Worm (Caenorhabditis elegans) whole organism, young adult: ENCODE data around the gene nhr-7.

Experiments
- B0019.2 ChIP-seq: fragments of 200-800 bp; sonication (Bioruptor generic); conservative IDR thresholded peaks from 2 replicates; pipeline ENCODE4 v1.3.6; 2022; ENCODE audit warnings: missing genetic modification reagents, missing genetic modification characterization, missing compliant biosample characterization
- B0035.1 ChIP-seq: sonication (generic microtip); optimal IDR thresholded peaks from 2 replicates; lab custom pipeline; 2016; ENCODE audit warnings: missing genetic modification characterization, mild to moderate bottlenecking, missing compliant biosample characterization, missing genotype, missing genetic modification reagents
- D2030.7 ChIP-seq: fragments of 200-800 bp; sonication (Bioruptor generic); IDR thresholded peaks from 2 replicates; pipeline ENCODE4 v1.3.6; 2022; ENCODE audit warnings: missing genetic modification reagents, missing genetic modification characterization, missing compliant biosample characterization
- F10E7.11 ChIP-seq: sonication (generic microtip); optimal IDR thresholded peaks from 2 replicates; lab custom pipeline; 2017; ENCODE audit warnings: mild to moderate bottlenecking, missing genetic modification characterization, moderate library complexity, missing compliant biosample characterization
- F23B12.7 ChIP-seq: sonication (generic microtip); optimal IDR thresholded peaks from 2 replicates; lab custom pipeline; 2017; ENCODE audit warnings: missing genetic modification characterization, mild to moderate bottlenecking, missing compliant biosample characterization, antibody characterized with exemption, moderate library complexity; ENCODE audit not compliant: insufficient read depth
- F33H1.4 ChIP-seq: fragments of 200-800 bp; sonication (Bioruptor generic); IDR thresholded peaks from 2 replicates; pipeline ENCODE4 v1.3.6; 2022; ENCODE audit warnings: missing genetic modification reagents, missing genetic modification characterization, missing compliant biosample characterization
- T07F8.4 ChIP-seq: sonication (generic microtip); optimal IDR thresholded peaks from 2 replicates; lab custom pipeline; 2016; ENCODE audit warnings: mild to moderate bottlenecking, missing genetic modification characterization, moderate library complexity, missing compliant biosample characterization
- Y95B8A.8 ChIP-seq: fragments of 200-800 bp; sonication (Bioruptor generic); IDR thresholded peaks from 2 replicates; pipeline ENCODE4 v1.3.6; 2022; ENCODE audit warnings: missing genetic modification reagents, missing genetic modification characterization, missing compliant biosample characterization
- ama-1 ChIP-seq, 3 experiments: fragments of 150-350 bp in 1 of 3; sonication (generic microtip) in 2 of 3; optimal IDR thresholded peaks; 2 replicates each; lab custom pipeline; 2014 to 2018; ENCODE audit warnings: missing biosample characterization in 2 of 3, missing genetic modification characterization in 2 of 3, missing genetic modification reagents in 2 of 3
- attf-3 ChIP-seq: fragments of 200-800 bp; sonication (Bioruptor generic); conservative IDR thresholded peaks from 2 replicates; pipeline ENCODE4 v1.3.6; 2022; ENCODE audit warnings: missing genetic modification reagents, missing genetic modification characterization, missing compliant biosample characterization
- ceh-100 ChIP-seq: fragments of 200-800 bp; sonication (Bioruptor generic); IDR thresholded peaks from 2 replicates; pipeline ENCODE4 v1.3.6; 2022; ENCODE audit warnings: missing genetic modification reagents, missing genetic modification characterization, missing compliant biosample characterization
- ceh-79 ChIP-seq: sonication (generic microtip); optimal IDR thresholded peaks from 2 replicates; lab custom pipeline; 2017; ENCODE audit warnings: mild to moderate bottlenecking, missing genetic modification characterization, missing compliant biosample characterization
- die-1 ChIP-seq: sonication (generic microtip); optimal IDR thresholded peaks from 2 replicates; lab custom pipeline; 2016; ENCODE audit warnings: missing genotype, mild to moderate bottlenecking, missing genetic modification characterization, missing compliant biosample characterization
- dpl-1 ChIP-seq: fragments of 150-350 bp; optimal IDR thresholded peaks from 2 replicates; lab custom pipeline; 2014; ENCODE audit warnings: missing biosample characterization, missing genetic modification reagents, missing genetic modification characterization
- efl-1 ChIP-seq: fragments of 150-350 bp; optimal IDR thresholded peaks from 2 replicates; lab custom pipeline; 2014; ENCODE audit warnings: missing biosample characterization, missing genetic modification reagents, missing genetic modification characterization
- hsf-1 ChIP-seq: fragments of 200-800 bp; sonication (Bioruptor generic); IDR thresholded peaks from 2 replicates; pipeline ENCODE4 v1.3.6; 2022; ENCODE audit warnings: missing genetic modification reagents, missing genetic modification characterization, missing compliant biosample characterization
- let-526 ChIP-seq: fragments of 200-800 bp; sonication (Bioruptor generic); IDR thresholded peaks from 2 replicates; pipeline ENCODE4 v1.3.6; 2022; ENCODE audit warnings: missing genetic modification reagents, missing genetic modification characterization, missing compliant biosample characterization
- mcd-1 ChIP-seq: fragments of 200-800 bp; sonication (Bioruptor generic); IDR thresholded peaks from 2 replicates; pipeline ENCODE4 v1.3.6; 2022; ENCODE audit warnings: missing genetic modification reagents, missing genetic modification characterization, missing compliant biosample characterization
- nfyb-1 ChIP-seq: fragments of 200-800 bp; sonication (Bioruptor generic); IDR thresholded peaks from 2 replicates; pipeline ENCODE4 v1.3.6; 2022; ENCODE audit warnings: missing genetic modification reagents, missing genetic modification characterization, missing compliant biosample characterization
- nhr-179 ChIP-seq: sonication (generic microtip); optimal IDR thresholded peaks from 2 replicates; lab custom pipeline; 2016; ENCODE audit warnings: mild to moderate bottlenecking, missing genetic modification characterization, missing compliant biosample characterization
- nhr-27 ChIP-seq: fragments of 200-800 bp; sonication (Bioruptor generic); optimal IDR thresholded peaks from 2 replicates; lab custom pipeline; 2018; ENCODE audit warnings: mild to moderate bottlenecking, missing genetic modification characterization, moderate library complexity, missing compliant biosample characterization
- pha-4 ChIP-seq: fragments of 150-350 bp; sonication (generic microtip); optimal IDR thresholded peaks from 2 replicates; lab custom pipeline; 2014; ENCODE audit warnings: missing biosample characterization, missing genetic modification reagents, missing genetic modification characterization
- rcor-1 ChIP-seq: fragments of 200-800 bp; sonication (Bioruptor generic); IDR thresholded peaks from 2 replicates; pipeline ENCODE4 v1.3.6; 2022; ENCODE audit warnings: missing genetic modification reagents, missing genetic modification characterization, missing compliant biosample characterization
- repo-1 ChIP-seq: sonication (generic microtip); optimal IDR thresholded peaks from 2 replicates; lab custom pipeline; 2017; ENCODE audit warnings: mild to moderate bottlenecking, missing genetic modification characterization, missing compliant biosample characterization
- unc-130 ChIP-seq: sonication (generic microtip); optimal IDR thresholded peaks from 2 replicates; lab custom pipeline; 2016; ENCODE audit warnings: missing genetic modification reagents, missing genetic modification characterization, missing compliant biosample characterization
- unc-62 ChIP-seq: fragments of 150-350 bp; optimal IDR thresholded peaks from 2 replicates; lab custom pipeline; 2014; ENCODE audit warnings: missing biosample characterization, missing genetic modification reagents, missing genetic modification characterization
- ztf-26 ChIP-seq: sonication (generic microtip); optimal IDR thresholded peaks from 2 replicates; lab custom pipeline; 2017; ENCODE audit warnings: missing genetic modification characterization, missing compliant biosample characterization
- ztf-28 ChIP-seq: fragments of 200-800 bp; sonication (Bioruptor generic); IDR thresholded peaks from 2 replicates; pipeline ENCODE4 v1.3.6; 2022; ENCODE audit warnings: missing genetic modification reagents, missing genetic modification characterization, missing compliant biosample characterization
- ztf-3 ChIP-seq: fragments of 200-800 bp; sonication (Bioruptor generic); optimal IDR thresholded peaks from 2 replicates; lab custom pipeline; 2018; ENCODE audit warnings: mild to moderate bottlenecking, missing genetic modification characterization, missing compliant biosample characterization

The nhr-7 gene

ce11 chrIV:11223878-11224277 is 47.3 kb downstream of the nhr-7 start, which contains the start of gene C29F4.3:
Gene C29F4.3, minus strand, starts transcription at chrIV:11223978.
- TF ChIP-seq nfyb-1 (GFP tag; lab: Robert Waterston, UW) (no peak), attf-3 (GFP tag; lab: Robert Waterston, UW) (no peak), hsf-1 (GFP tag; lab: Robert Waterston, UW) (no peak), nhr-179 (tag; lab: Kevin White, UChicago) (no peak), rcor-1 (GFP tag; lab: Robert Waterston, UW) (no peak), B0019.2 (GFP tag; lab: Robert Waterston, UW) (no peak), ama-1 (optimal IDR thresholded peaks at IDR 0.05; lab: Kevin White, UChicago) (no peak), ama-1 (GFP tag; optimal IDR thresholded peaks at IDR 0.05; lab: Kevin White, UChicago) (no peak), ztf-28 (no peak), ztf-3 (no peak), repo-1 (no peak), nhr-27 (tag; lab: Kevin White, UChicago) (no peak), F33H1.4 (no peak), unc-62 (GFP tag; lab: Kevin White, UChicago) (no peak), T07F8.4 (no peak), efl-1 (GFP tag; lab: Kevin White, UChicago) (no peak), B0035.1 (no peak), let-526 (no peak), F10E7.11 (tag; lab: Kevin White, UChicago) (no peak), unc-130 (GFP tag; lab: Kevin White, UChicago) (no peak), D2030.7 (no peak)

ce11 chrIV:11218037-11218436 is 53.1 kb downstream of the nhr-7 start, which contains the start of gene zip-6:
Gene zip-6, minus strand, starts transcription at chrIV:11218137.
- TF ChIP-seq F23B12.7 (tag; lab: Kevin White, UChicago) (no peak), ztf-26 (tag; lab: Kevin White, UChicago) (no peak), Y95B8A.8 (GFP tag; lab: Robert Waterston, UW) (no peak), mcd-1 (GFP tag; lab: Robert Waterston, UW) (no peak), ceh-100 (GFP tag; lab: Robert Waterston, UW) (no peak), ceh-79 (tag; lab: Kevin White, UChicago) (no peak), die-1 (tag; lab: Kevin White, UChicago) (no peak), dpl-1 (GFP tag; lab: Kevin White, UChicago) (no peak), pha-4 (tag; lab: Kevin White, UChicago) (no peak), attf-3 (GFP tag; lab: Robert Waterston, UW) (no peak)
